Worm (Caenorhabditis elegans): Measurements from ENCODE around the gene ZC487.1.

DNA sequence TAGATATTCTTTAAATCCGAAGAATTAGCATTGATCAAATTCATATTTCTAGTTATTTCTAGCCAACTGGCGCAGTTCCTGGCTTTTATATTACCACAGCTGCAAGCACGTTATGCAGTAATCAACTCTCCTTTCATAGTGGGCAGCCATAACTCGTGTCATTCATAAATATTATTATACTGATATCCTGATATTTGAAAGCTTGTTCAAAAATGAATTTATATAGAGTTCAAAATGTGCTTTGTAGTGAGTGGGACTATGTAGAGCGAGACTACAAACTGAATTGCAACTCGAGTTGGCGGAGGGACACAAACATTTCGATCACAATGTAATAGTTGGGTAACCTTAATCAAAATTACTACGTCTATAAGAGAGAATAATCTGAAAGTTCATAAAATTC, 44.3 kb downstream of the ZC487.1 start, which contains the start of gene srh-30:
- TF ChIP-seq elt-1 (tag; optimal IDR thresholded peaks at IDR 0.05) = no peak
- TF ChIP-seq aly-2 (tag; optimal IDR thresholded peaks at IDR 0.05) = no peak
- TF ChIP-seq nhr-28 (tag; optimal IDR thresholded peaks at IDR 0.05) = no peak
- TF ChIP-seq ceh-16 (tag; optimal IDR thresholded peaks at IDR 0.05) = no peak
- TF ChIP-seq unc-39 (tag; optimal IDR thresholded peaks at IDR 0.05) = no peak
- no peak for TF ChIP-seq nhr-11 (tag; optimal IDR thresholded peaks at IDR 0.05)
- no peak for TF ChIP-seq ama-1 (optimal IDR thresholded peaks at IDR 0.05)
- TF ChIP-seq nhr-25 (tag; optimal IDR thresholded peaks at IDR 0.05) = no peak
- TF ChIP-seq daf-12 (tag; optimal IDR thresholded peaks at IDR 0.05) = no peak
- TF ChIP-seq unc-62 (GFP tag; optimal IDR thresholded peaks at IDR 0.05) = no peak
- no peak for TF ChIP-seq egl-27 (tag; optimal IDR thresholded peaks at IDR 0.05)
